Worm (Caenorhabditis elegans): ENCODE measurements around the gene spc-1.

spc-1 gene

DNA sequence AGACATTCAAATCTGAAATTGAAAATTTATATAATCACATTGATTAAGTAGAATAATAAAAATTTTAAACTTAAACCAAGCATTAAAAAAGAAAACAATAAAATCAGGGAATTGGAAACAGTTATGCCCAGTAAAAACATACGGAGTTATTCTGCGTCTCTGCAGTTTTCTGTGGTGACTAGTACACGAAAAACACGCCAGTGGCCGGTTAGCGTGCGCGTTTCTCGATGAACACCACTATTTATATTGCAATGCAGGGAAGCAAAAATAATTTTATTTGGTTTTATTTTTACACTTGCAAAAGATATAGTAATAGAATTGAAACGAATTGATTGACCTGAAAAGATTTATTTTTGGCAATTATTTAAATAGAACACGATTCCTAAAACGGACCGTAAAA lies 27.0 kb downstream of the spc-1 start, which contains the start of gene sec-3 (continued):
- peak; percentile 84 for TF ChIP-seq nhr-43 (tag; optimal IDR thresholded peaks at IDR 0.05; ENCODE audit: poor library complexity, severe bottlenecking)
- no peak for TF ChIP-seq ZK546.5 (tag; optimal IDR thresholded peaks at IDR 0.05)
- TF ChIP-seq ztf-4 (tag; optimal IDR thresholded peaks at IDR 0.05): peak; percentile 70
- peak; percentile 84 for TF ChIP-seq egl-5 (tag; optimal IDR thresholded peaks at IDR 0.05)
- no peak for TF ChIP-seq daf-12 (tag; optimal IDR thresholded peaks at IDR 0.05)
- TF ChIP-seq unc-39 (tag; optimal IDR thresholded peaks at IDR 0.05): no peak

- TF ChIP-seq skn-1 (tag; optimal IDR thresholded peaks at IDR 0.05): no peak
- no peak for TF ChIP-seq tbx-2 (tag; optimal IDR thresholded peaks at IDR 0.05)
- TF ChIP-seq daf-12 (tag; optimal IDR thresholded peaks at IDR 0.05): no peak
- no peak for TF ChIP-seq ama-1 (optimal IDR thresholded peaks at IDR 0.05)
- no peak for TF ChIP-seq nhr-25 (tag; optimal IDR thresholded peaks at IDR 0.05)
- no peak for TF ChIP-seq sea-2 (GFP tag; optimal IDR thresholded peaks at IDR 0.05)
- TF ChIP-seq ceh-82 (tag; optimal IDR thresholded peaks at IDR 0.05): no peak
- TF ChIP-seq pha-4 (tag; optimal IDR thresholded peaks at IDR 0.05): no peak
- TF ChIP-seq nhr-237 (tag; optimal IDR thresholded peaks at IDR 0.05): no peak
- TF ChIP-seq ztf-11 (tag; optimal IDR thresholded peaks at IDR 0.05): no peak
Measured at ce11 chrX:3094304-3094703, 32.6 kb downstream of the spc-1 start, which contains the start of gene wrt-2. wrt-2 (minus strand) TSS chrX:3094349.

DNA sequence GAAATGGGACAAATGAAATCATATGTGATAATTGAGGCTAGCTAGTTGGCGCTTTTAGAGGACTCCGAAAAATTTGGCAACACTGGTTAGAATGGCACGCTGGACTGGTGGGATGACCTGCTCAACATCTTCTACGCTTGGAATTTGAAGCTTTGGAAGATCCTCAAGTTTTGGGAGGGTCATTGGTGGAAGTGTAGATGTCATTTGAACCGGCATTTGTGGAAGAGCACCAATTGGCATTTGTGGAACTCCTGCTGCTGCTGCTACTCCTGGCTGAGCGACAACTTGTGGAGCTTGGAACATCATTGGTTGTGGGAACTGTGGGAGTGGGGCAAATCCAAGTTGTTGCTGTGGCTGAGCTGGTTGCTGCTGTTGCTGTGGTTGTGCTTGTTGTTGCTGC lies 34.4 kb downstream of the spc-1 start:
- no peak for TF ChIP-seq eor-1 (tag; optimal IDR thresholded peaks at IDR 0.05)
- peak; percentile 84 for TF ChIP-seq ama-1 (optimal IDR thresholded peaks at IDR 0.05)
- TF ChIP-seq elt-3 (tag; optimal IDR thresholded peaks at IDR 0.05): peak in 1 of 3 experiments; percentile 20
- TF ChIP-seq ztf-11 (tag; optimal IDR thresholded peaks at IDR 0.05): no peak

- TF ChIP-seq aly-2 (tag; optimal IDR thresholded peaks at IDR 0.05) (no peak), ama-1 (optimal IDR thresholded peaks at IDR 0.05) (peak; percentile 33)
Measured at ce11 chrX:3091119-3091746, 35.6 kb downstream of the spc-1 start.

- TF ChIP-seq nfya-1 (tag; optimal IDR thresholded peaks at IDR 0.05; ENCODE audit: insufficient read depth): peak; percentile 43
- TF ChIP-seq ztf-11 (tag; optimal IDR thresholded peaks at IDR 0.05): no peak
- TF ChIP-seq nhr-67 (tag; optimal IDR thresholded peaks at IDR 0.05): no peak
- TF ChIP-seq lsy-12 (tag; optimal IDR thresholded peaks at IDR 0.05): no peak
- no peak for TF ChIP-seq skn-1 (tag; optimal IDR thresholded peaks at IDR 0.05)
- peak; percentile 75 for TF ChIP-seq pqm-1 (tag; optimal IDR thresholded peaks at IDR 0.05)
- peak; percentile 19 for TF ChIP-seq mdl-1 (tag; optimal IDR thresholded peaks at IDR 0.05)
- no peak for TF ChIP-seq nhr-25 (tag; optimal IDR thresholded peaks at IDR 0.05)
- TF ChIP-seq nhr-77 (tag; optimal IDR thresholded peaks at IDR 0.05): no peak
- no peak for TF ChIP-seq zag-1 (tag; optimal IDR thresholded peaks at IDR 0.05)
- TF ChIP-seq ceh-16 (tag; optimal IDR thresholded peaks at IDR 0.05): no peak
- no peak for TF ChIP-seq fkh-2 (tag; optimal IDR thresholded peaks at IDR 0.05)
- TF ChIP-seq eor-1 (tag; optimal IDR thresholded peaks at IDR 0.05): no peak
- TF ChIP-seq pha-4 (tag; optimal IDR thresholded peaks at IDR 0.05): peak; percentile 45
- no peak for TF ChIP-seq sea-2 (GFP tag; optimal IDR thresholded peaks at IDR 0.05)
- TF ChIP-seq ceh-9 (tag; optimal IDR thresholded peaks at IDR 0.05): no peak
- TF ChIP-seq ceh-82 (tag; optimal IDR thresholded peaks at IDR 0.05): no peak
- peak; percentile 53 for TF ChIP-seq ceh-28 (tag; optimal IDR thresholded peaks at IDR 0.05)
- peak; percentile 44 for TF ChIP-seq mml-1 (tag; optimal IDR thresholded peaks at IDR 0.05)
- TF ChIP-seq egl-27 (tag; optimal IDR thresholded peaks at IDR 0.05): no peak
- no peak for TF ChIP-seq ZK546.5 (tag; optimal IDR thresholded peaks at IDR 0.05)
- peak; percentile 93 for TF ChIP-seq lin-39 (tag; optimal IDR thresholded peaks at IDR 0.05)
- peak; percentile 16 for TF ChIP-seq jun-1 (tag; optimal IDR thresholded peaks at IDR 0.05)
- peak; percentile 93 for TF ChIP-seq elt-2 (tag; optimal IDR thresholded peaks at IDR 0.05)
- TF ChIP-seq fkh-10 (GFP tag; optimal IDR thresholded peaks at IDR 0.05): no peak
- TF ChIP-seq nhr-43 (tag; optimal IDR thresholded peaks at IDR 0.05; ENCODE audit: poor library complexity, severe bottlenecking): peak; percentile 6
- no peak for TF ChIP-seq aly-2 (tag; optimal IDR thresholded peaks at IDR 0.05)
- TF ChIP-seq tbx-2 (tag; optimal IDR thresholded peaks at IDR 0.05): peak; percentile 24
- TF ChIP-seq elt-3 (tag; optimal IDR thresholded peaks at IDR 0.05): no peak
- no peak for TF ChIP-seq snpc-4 (tag; optimal IDR thresholded peaks at IDR 0.05)
- TF ChIP-seq ama-1 (optimal IDR thresholded peaks at IDR 0.05): peak; percentile 55
- TF ChIP-seq nhr-12 (tag; optimal IDR thresholded peaks at IDR 0.05): no peak
- no peak for TF ChIP-seq nhr-76 (tag; optimal IDR thresholded peaks at IDR 0.05)
- no peak for TF ChIP-seq nhr-23 (tag; optimal IDR thresholded peaks at IDR 0.05)
- TF ChIP-seq unc-39 (tag; optimal IDR thresholded peaks at IDR 0.05): no peak
- no peak for TF ChIP-seq lin-15B (tag; optimal IDR thresholded peaks at IDR 0.05)
- TF ChIP-seq R02D3.7 (tag; optimal IDR thresholded peaks at IDR 0.05): no peak
- TF ChIP-seq egl-5 (tag; optimal IDR thresholded peaks at IDR 0.05): no peak
- TF ChIP-seq nhr-11 (tag; optimal IDR thresholded peaks at IDR 0.05): no peak
Measured at ce11 chrX:3089894-3090414, 36.9 kb downstream of the spc-1 start.
